Worm (Caenorhabditis elegans): ENCODE data around the gene C07G1.7.

Gene C07G1.7

ce11 chrIV:8181404-8181803 lies 30.2 kb downstream of the C07G1.7 start:
- TF ChIP-seq ces-1 (GFP tag; optimal IDR thresholded peaks at IDR 0.05) (peak; percentile 87), lin-32 (GFP tag; optimal IDR thresholded peaks at IDR 0.05) (no peak), elt-1 (tag; optimal IDR thresholded peaks at IDR 0.05; ENCODE audit: borderline replicate concordance, insufficient read depth) (no peak)

DNA sequence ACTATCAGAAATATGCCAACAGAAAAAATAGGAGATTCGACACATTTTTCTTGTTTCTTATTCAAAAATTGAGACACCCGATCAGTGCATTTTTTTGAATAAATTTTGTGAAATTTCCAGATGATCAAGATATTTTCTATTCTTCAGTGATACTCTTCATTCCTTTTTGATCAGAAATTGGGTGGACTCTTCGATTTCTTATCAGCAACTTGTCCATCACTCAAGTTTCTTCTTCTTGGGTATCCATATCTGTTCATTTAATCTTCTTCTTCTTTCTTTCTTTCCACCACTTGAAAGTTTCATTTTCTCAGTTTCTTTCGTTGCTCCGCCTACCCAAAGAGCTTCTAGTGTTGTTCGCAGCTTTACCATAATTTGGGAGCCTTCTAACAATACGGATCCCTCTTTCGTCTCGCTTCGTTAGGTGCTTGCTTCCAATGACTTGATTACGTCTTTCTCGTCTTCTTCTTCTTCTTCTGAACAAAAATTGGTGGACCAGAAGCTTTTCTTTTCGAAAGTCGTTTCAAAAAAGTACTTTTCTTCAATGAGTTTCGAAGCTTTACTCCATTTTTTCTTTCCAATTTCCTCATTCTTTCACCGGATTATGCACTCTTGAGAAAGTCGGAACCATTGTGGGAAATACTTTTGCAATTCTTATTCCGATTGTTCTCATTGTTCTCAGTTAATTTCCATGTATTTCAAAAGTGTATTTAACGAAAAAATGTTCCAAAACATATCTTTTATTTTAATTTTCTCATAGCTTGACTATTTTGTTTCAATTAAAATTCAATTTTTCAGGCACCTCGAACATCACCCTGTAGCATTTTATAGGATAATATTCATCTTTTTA lies 35.7 kb downstream of the C07G1.7 start, which contains the start of gene pct-1:
TSS of gene pct-1 (plus strand) at position 797 of the 847 bp plus-strand sequence.
- no peak for TF ChIP-seq sptf-1 (tag; optimal IDR thresholded peaks at IDR 0.05)
- TF ChIP-seq ces-1 (GFP tag; optimal IDR thresholded peaks at IDR 0.05) = peak; percentile 69

DNA sequence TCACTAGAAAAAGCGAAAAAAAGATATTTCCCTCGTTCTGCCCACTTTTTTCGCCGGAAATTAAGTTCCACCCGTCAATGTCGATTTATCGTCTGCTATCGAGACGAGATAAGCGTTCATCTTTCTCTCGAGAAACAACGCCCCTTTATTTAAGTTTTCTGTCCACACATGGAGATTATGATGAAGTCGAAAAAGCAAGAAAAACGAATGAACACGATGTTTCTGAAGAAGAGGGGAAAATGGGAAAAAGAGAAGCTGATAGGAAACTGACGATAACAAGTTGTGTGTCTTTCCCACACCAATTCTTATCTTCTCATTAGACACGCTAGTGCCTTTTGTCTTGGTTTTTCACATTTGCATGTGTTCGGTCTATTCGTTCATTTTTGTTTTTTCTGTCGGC lies 36.9 kb downstream of the C07G1.7 start:
- no peak for TF ChIP-seq cnd-1 (tag; optimal IDR thresholded peaks at IDR 0.05)
- TF ChIP-seq elt-3 (tag; optimal IDR thresholded peaks at IDR 0.05) = no peak
- no peak for TF ChIP-seq zip-8 (tag; optimal IDR thresholded peaks at IDR 0.05)
- no peak for TF ChIP-seq unc-120 (tag; optimal IDR thresholded peaks at IDR 0.05; ENCODE audit: poor library complexity, severe bottlenecking)
- no peak for TF ChIP-seq pha-4 (tag; optimal IDR thresholded peaks at IDR 0.05)

DNA sequence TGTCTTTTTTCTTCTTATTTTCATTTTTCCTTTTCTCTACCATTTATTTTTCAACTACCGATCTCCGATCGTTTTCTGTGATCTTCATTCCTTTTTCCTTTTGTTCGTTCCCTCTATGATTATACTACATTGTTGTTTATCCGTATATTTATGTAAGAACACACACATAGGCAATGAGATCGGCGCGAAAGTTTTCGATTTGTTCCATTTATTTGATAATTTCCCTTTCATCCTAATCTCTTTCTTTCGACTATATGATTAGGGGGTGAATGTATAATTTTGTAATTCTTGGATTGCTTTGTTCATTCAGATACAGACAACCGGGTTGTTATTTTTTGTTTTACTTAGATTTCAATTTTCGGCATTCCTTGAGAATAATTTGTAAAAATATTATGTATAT lies 38.0 kb downstream of the C07G1.7 start:
- no peak for TF ChIP-seq sem-2 (GFP tag; optimal IDR thresholded peaks at IDR 0.05)
- no peak for TF ChIP-seq ceh-83 (GFP tag; optimal IDR thresholded peaks at IDR 0.05)
- peak; percentile 83 for TF ChIP-seq blmp-1 (tag; optimal IDR thresholded peaks at IDR 0.05)

DNA sequence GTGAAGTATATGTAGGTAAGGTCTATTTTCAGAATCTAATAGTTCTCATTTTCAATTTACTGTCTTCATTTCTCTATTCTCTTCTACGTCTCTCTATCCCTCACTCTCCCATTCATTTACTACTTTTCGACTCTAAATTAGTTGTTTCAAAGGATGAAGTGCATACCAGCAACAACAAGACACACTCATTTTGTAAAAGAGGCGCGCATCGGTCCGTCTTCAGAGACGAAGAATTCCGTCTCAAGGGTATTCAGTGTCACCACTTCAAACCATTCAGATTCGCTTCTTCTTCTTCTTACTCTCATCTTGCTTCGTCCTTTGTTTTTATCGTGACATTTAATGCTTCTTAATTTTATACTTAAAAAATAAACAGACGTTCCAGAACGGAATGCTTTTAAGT lies 40.3 kb downstream of the C07G1.7 start:
- TF ChIP-seq nhr-237 (tag; optimal IDR thresholded peaks at IDR 0.05) (no peak), nhr-28 (tag; optimal IDR thresholded peaks at IDR 0.05) (no peak), nhr-12 (tag; optimal IDR thresholded peaks at IDR 0.05) (no peak), zip-8 (tag; optimal IDR thresholded peaks at IDR 0.05) (no peak), elt-3 (tag; optimal IDR thresholded peaks at IDR 0.05) (no peak), tbx-8 (GFP tag; optimal IDR thresholded peaks at IDR 0.05) (no peak), cnd-1 (tag; optimal IDR thresholded peaks at IDR 0.05) (no peak), lin-32 (GFP tag; optimal IDR thresholded peaks at IDR 0.05) (no peak), mls-2 (tag; optimal IDR thresholded peaks at IDR 0.05) (no peak), snpc-4 (tag; optimal IDR thresholded peaks at IDR 0.05) (no peak), ceh-39 (tag; optimal IDR thresholded peaks at IDR 0.05) (no peak), flh-1 (GFP tag; optimal IDR thresholded peaks at IDR 0.05) (no peak), mab-5 (tag; optimal IDR thresholded peaks at IDR 0.05) (no peak), lin-13 (tag; optimal IDR thresholded peaks at IDR 0.05) (no peak), nhr-2 (tag; optimal IDR thresholded peaks at IDR 0.05) (no peak), lsy-2 (tag; optimal IDR thresholded peaks at IDR 0.05) (no peak), pha-4 (tag; optimal IDR thresholded peaks at IDR 0.05) (no peak)

DNA sequence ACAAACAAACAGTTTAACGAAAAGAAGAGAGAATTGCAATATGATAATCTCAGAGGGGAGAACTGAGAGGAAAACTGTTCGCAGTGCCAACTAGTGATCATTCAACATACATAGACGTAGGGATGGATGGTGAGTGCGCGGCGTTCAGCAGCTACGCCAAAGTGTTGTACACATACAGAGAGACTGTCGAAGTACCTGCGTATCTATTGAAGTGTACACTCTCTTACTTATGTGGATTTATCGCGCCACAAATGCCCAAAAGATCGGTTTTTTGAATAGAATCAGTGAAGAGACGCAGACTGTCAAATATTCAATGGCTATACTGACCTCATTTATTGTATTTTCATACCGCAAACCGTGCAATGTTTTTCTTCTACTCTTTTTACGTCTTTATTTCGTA lies 41.4 kb downstream of the C07G1.7 start:
- TF ChIP-seq unc-39 (tag; optimal IDR thresholded peaks at IDR 0.05) = no peak
- no peak for TF ChIP-seq lin-32 (GFP tag; optimal IDR thresholded peaks at IDR 0.05)
- TF ChIP-seq sem-2 (GFP tag; optimal IDR thresholded peaks at IDR 0.05) = no peak
- TF ChIP-seq blmp-1 (tag; optimal IDR thresholded peaks at IDR 0.05) = no peak
- TF ChIP-seq hlh-1 (tag; optimal IDR thresholded peaks at IDR 0.05) = no peak
- no peak for TF ChIP-seq flh-1 (GFP tag; optimal IDR thresholded peaks at IDR 0.05)
- no peak for TF ChIP-seq unc-62 (GFP tag; optimal IDR thresholded peaks at IDR 0.05)
- no peak for TF ChIP-seq lsy-2 (tag; optimal IDR thresholded peaks at IDR 0.05)
- peak; percentile 58 for TF ChIP-seq pha-4 (tag; optimal IDR thresholded peaks at IDR 0.05)
- no peak for TF ChIP-seq ztf-11 (tag; optimal IDR thresholded peaks at IDR 0.05)
- no peak for TF ChIP-seq unc-120 (tag; optimal IDR thresholded peaks at IDR 0.05; ENCODE audit: poor library complexity, severe bottlenecking)
- TF ChIP-seq ham-2 (GFP tag; optimal IDR thresholded peaks at IDR 0.05) = peak; percentile 86
- peak; percentile 29 for TF ChIP-seq nhr-237 (tag; optimal IDR thresholded peaks at IDR 0.05)
- TF ChIP-seq elt-3 (tag; optimal IDR thresholded peaks at IDR 0.05) = peak; percentile 51
- TF ChIP-seq M03D4.4 (tag; optimal IDR thresholded peaks at IDR 0.05) = no peak
- no peak for TF ChIP-seq mls-2 (tag; optimal IDR thresholded peaks at IDR 0.05)
- TF ChIP-seq ces-1 (GFP tag; optimal IDR thresholded peaks at IDR 0.05) = no peak
- no peak for TF ChIP-seq tbx-8 (GFP tag; optimal IDR thresholded peaks at IDR 0.05)

All from whole organism, mixed stage, embryonic.